Worm (Caenorhabditis elegans) whole organism, young adult: Measurements from ENCODE around the gene B0334.20.

Experiments used
- B0019.2 ChIP-seq: fragments of 200-800 bp; sonication (Bioruptor generic); conservative IDR thresholded peaks from 2 replicates; pipeline ENCODE4 v1.3.6; 2022; ENCODE audit warnings: missing genetic modification reagents, missing genetic modification characterization, missing compliant biosample characterization
- F33H1.4 ChIP-seq: fragments of 200-800 bp; sonication (Bioruptor generic); IDR thresholded peaks from 2 replicates; pipeline ENCODE4 v1.3.6; 2022; ENCODE audit warnings: missing genetic modification reagents, missing genetic modification characterization, missing compliant biosample characterization
- F37B4.10 ChIP-seq: fragments of 200-800 bp; sonication (Bioruptor generic); IDR thresholded peaks from 2 replicates; pipeline ENCODE4 v1.3.6; 2022; ENCODE audit warnings: missing genetic modification characterization, missing compliant biosample characterization
- F39B2.1 ChIP-seq: fragments of 200-800 bp; sonication (Bioruptor generic); IDR thresholded peaks from 2 replicates; pipeline ENCODE4 v1.3.6; 2022; ENCODE audit warnings: missing genetic modification reagents, missing genetic modification characterization, missing compliant biosample characterization
- F49E8.2 ChIP-seq: sonication (generic microtip); optimal IDR thresholded peaks from 3 replicates; lab custom pipeline; 2017; ENCODE audit warnings: missing genetic modification characterization, mild to moderate bottlenecking, missing compliant biosample characterization, antibody characterized with exemption, moderate library complexity; ENCODE audit not compliant: insufficient read depth
- T07F8.4 ChIP-seq: sonication (generic microtip); optimal IDR thresholded peaks from 2 replicates; lab custom pipeline; 2016; ENCODE audit warnings: mild to moderate bottlenecking, missing genetic modification characterization, moderate library complexity, missing compliant biosample characterization
- Y53G8AR.9 ChIP-seq: fragments of 200-800 bp; sonication (Bioruptor generic); conservative IDR thresholded peaks from 2 replicates; pipeline ENCODE4 v1.3.6; 2022; ENCODE audit warnings: missing genetic modification reagents, missing genetic modification characterization, missing compliant biosample characterization
- Y67H2A.10 ChIP-seq: fragments of 200-800 bp; sonication (Bioruptor generic); conservative IDR thresholded peaks from 2 replicates; pipeline ENCODE4 v1.3.6; 2022; ENCODE audit warnings: missing genetic modification reagents, missing genetic modification characterization, missing compliant biosample characterization
- aptf-3 ChIP-seq: fragments of 200-800 bp; sonication (Bioruptor generic); IDR thresholded peaks from 2 replicates; pipeline ENCODE4 v1.3.6; 2022; ENCODE audit warnings: missing genetic modification characterization, missing compliant biosample characterization
- atf-7 ChIP-seq: sonication (generic microtip); optimal IDR thresholded peaks from 2 replicates; lab custom pipeline; 2017; ENCODE audit warnings: mild to moderate bottlenecking, missing genetic modification characterization, missing compliant biosample characterization
- attf-5 ChIP-seq: fragments of 200-800 bp; sonication (Bioruptor generic); optimal IDR thresholded peaks from 2 replicates; lab custom pipeline; 2018; ENCODE audit warnings: mild to moderate bottlenecking, missing genetic modification characterization, missing compliant biosample characterization
- bed-2 ChIP-seq: fragments of 200-800 bp; sonication (Bioruptor generic); IDR thresholded peaks from 2 replicates; pipeline ENCODE4 v1.3.6; 2022; ENCODE audit warnings: missing genetic modification reagents, missing genetic modification characterization, missing compliant biosample characterization
- ccch-3 ChIP-seq: fragments of 200-800 bp; sonication (Bioruptor generic); optimal IDR thresholded peaks from 2 replicates; lab custom pipeline; 2018; ENCODE audit warnings: mild to moderate bottlenecking, missing genetic modification characterization, missing compliant biosample characterization
- cebp-1 ChIP-seq, 2 experiments: fragments of 200-800 bp in 1 of 2; sonication (Bioruptor generic) in 1 of 2; sonication (generic microtip) in 1 of 2; IDR thresholded peaks in 1 of 2; optimal IDR thresholded peaks in 1 of 2; 2 replicates each; pipeline versions ENCODE4 v1.3.6 to Lab custom; 2017 to 2022; ENCODE audit warnings: missing compliant biosample characterization in 2 of 2, missing genetic modification characterization in 2 of 2, mild to moderate bottlenecking in 1 of 2, missing genetic modification reagents in 1 of 2, moderate library complexity in 1 of 2
- ceh-100 ChIP-seq: fragments of 200-800 bp; sonication (Bioruptor generic); IDR thresholded peaks from 2 replicates; pipeline ENCODE4 v1.3.6; 2022; ENCODE audit warnings: missing genetic modification reagents, missing genetic modification characterization, missing compliant biosample characterization
- ceh-40 ChIP-seq: fragments of 200-800 bp; sonication (Bioruptor generic); IDR thresholded peaks from 2 replicates; pipeline ENCODE4 v1.3.6; 2022; ENCODE audit warnings: missing genetic modification characterization, missing compliant biosample characterization
- ceh-91 ChIP-seq: fragments of 200-800 bp; sonication (Bioruptor generic); IDR thresholded peaks from 2 replicates; pipeline ENCODE4 v1.3.6; 2022; ENCODE audit warnings: missing genetic modification reagents, missing genetic modification characterization, missing compliant biosample characterization
- dox-1 ChIP-seq: fragments of 200-800 bp; sonication (Bioruptor generic); IDR thresholded peaks from 2 replicates; pipeline ENCODE4 v1.3.6; 2022; ENCODE audit warnings: missing genetic modification reagents, missing genetic modification characterization, missing compliant biosample characterization
- efl-1 ChIP-seq: fragments of 150-350 bp; optimal IDR thresholded peaks from 2 replicates; lab custom pipeline; 2014; ENCODE audit warnings: missing biosample characterization, missing genetic modification reagents, missing genetic modification characterization
- egl-18 ChIP-seq: fragments of 200-800 bp; sonication (Bioruptor generic); IDR thresholded peaks from 2 replicates; pipeline ENCODE4 v1.3.6; 2022; ENCODE audit warnings: missing genetic modification reagents, missing genetic modification characterization, missing compliant biosample characterization
- egrh-3 ChIP-seq: fragments of 200-800 bp; sonication (Bioruptor generic); IDR thresholded peaks from 2 replicates; pipeline ENCODE4 v1.3.6; 2022; ENCODE audit warnings: missing genetic modification reagents, missing genetic modification characterization, missing compliant biosample characterization
- ekl-4 ChIP-seq: fragments of 200-800 bp; sonication (Bioruptor generic); IDR thresholded peaks from 2 replicates; pipeline ENCODE4 v1.3.6; 2022; ENCODE audit warnings: missing genetic modification reagents, missing genetic modification characterization, missing compliant biosample characterization
- gei-17 ChIP-seq: fragments of 200-800 bp; sonication (Bioruptor generic); optimal IDR thresholded peaks from 2 replicates; lab custom pipeline; 2018; ENCODE audit warnings: mild to moderate bottlenecking, missing genetic modification characterization, missing compliant biosample characterization
- hmg-1.2 ChIP-seq: fragments of 200-800 bp; sonication (Bioruptor generic); IDR thresholded peaks from 2 replicates; pipeline ENCODE4 v1.3.6; 2022; ENCODE audit warnings: missing genetic modification reagents, missing genetic modification characterization, missing compliant biosample characterization
- hmg-20 ChIP-seq: fragments of 200-800 bp; sonication (Bioruptor generic); IDR thresholded peaks from 2 replicates; pipeline ENCODE4 v1.3.6; 2022; ENCODE audit warnings: missing genetic modification reagents, missing genetic modification characterization, missing compliant biosample characterization
- hsf-1 ChIP-seq: fragments of 200-800 bp; sonication (Bioruptor generic); IDR thresholded peaks from 2 replicates; pipeline ENCODE4 v1.3.6; 2022; ENCODE audit warnings: missing genetic modification reagents, missing genetic modification characterization, missing compliant biosample characterization
- let-526 ChIP-seq: fragments of 200-800 bp; sonication (Bioruptor generic); IDR thresholded peaks from 2 replicates; pipeline ENCODE4 v1.3.6; 2022; ENCODE audit warnings: missing genetic modification reagents, missing genetic modification characterization, missing compliant biosample characterization
- let-607 ChIP-seq, 2 experiments: fragments of 200-800 bp in 1 of 2; sonication (Bioruptor generic) in 1 of 2; sonication (generic microtip) in 1 of 2; optimal IDR thresholded peaks; 2 replicates each; lab custom pipeline; 2016 to 2018; ENCODE audit warnings: mild to moderate bottlenecking in 2 of 2, missing compliant biosample characterization in 2 of 2, missing genetic modification characterization in 2 of 2, moderate library complexity in 2 of 2, missing genotype in 1 of 2
- lin-26 ChIP-seq: fragments of 200-800 bp; sonication (Bioruptor generic); IDR thresholded peaks from 2 replicates; pipeline ENCODE4 v1.3.6; 2022; ENCODE audit warnings: missing genetic modification reagents, missing genetic modification characterization, missing compliant biosample characterization
- lin-35 ChIP-seq, 3 experiments: fragments of 150-350 bp in 2 of 3; sonication (generic microtip) in 1 of 3; optimal IDR thresholded peaks; 2 replicates each; lab custom pipeline; 2014 to 2018; ENCODE audit warnings: missing biosample characterization in 3 of 3, missing genetic modification characterization in 3 of 3, missing genetic modification reagents in 3 of 3
- lin-40 ChIP-seq: sonication (generic microtip); optimal IDR thresholded peaks from 2 replicates; lab custom pipeline; 2016; ENCODE audit warnings: missing genetic modification characterization, mild to moderate bottlenecking, missing compliant biosample characterization, missing genotype, missing genetic modification reagents
- lir-1 ChIP-seq: fragments of 200-800 bp; sonication (Bioruptor generic); conservative IDR thresholded peaks from 2 replicates; pipeline ENCODE4 v1.3.6; 2022; ENCODE audit warnings: missing genetic modification reagents, missing genetic modification characterization, missing compliant biosample characterization
- madf-10 ChIP-seq: sonication (generic microtip); optimal IDR thresholded peaks from 2 replicates; lab custom pipeline; 2016; ENCODE audit warnings: mild to moderate bottlenecking, missing genetic modification characterization, missing compliant biosample characterization
- madf-6 ChIP-seq: fragments of 200-800 bp; sonication (Bioruptor generic); IDR thresholded peaks from 2 replicates; pipeline ENCODE4 v1.3.6; 2022; ENCODE audit warnings: missing genetic modification reagents, missing genetic modification characterization, missing compliant biosample characterization
- madf-8 ChIP-seq: fragments of 200-800 bp; sonication (Bioruptor generic); conservative IDR thresholded peaks from 2 replicates; pipeline ENCODE4 v1.3.6; 2022; ENCODE audit warnings: missing genetic modification reagents, missing genetic modification characterization, missing compliant biosample characterization
- mcd-1 ChIP-seq: fragments of 200-800 bp; sonication (Bioruptor generic); IDR thresholded peaks from 2 replicates; pipeline ENCODE4 v1.3.6; 2022; ENCODE audit warnings: missing genetic modification reagents, missing genetic modification characterization, missing compliant biosample characterization
- mel-28 ChIP-seq: sonication (generic microtip); optimal IDR thresholded peaks from 2 replicates; lab custom pipeline; 2016; ENCODE audit warnings: borderline replicate concordance, mild to moderate bottlenecking, missing genetic modification characterization, missing compliant biosample characterization
- nfyb-1 ChIP-seq: fragments of 200-800 bp; sonication (Bioruptor generic); IDR thresholded peaks from 2 replicates; pipeline ENCODE4 v1.3.6; 2022; ENCODE audit warnings: missing genetic modification reagents, missing genetic modification characterization, missing compliant biosample characterization
- nhr-80 ChIP-seq: sonication (generic microtip); optimal IDR thresholded peaks from 2 replicates; lab custom pipeline; 2016; ENCODE audit warnings: missing genetic modification characterization, missing compliant biosample characterization
- nhr-90 ChIP-seq: sonication (generic microtip); optimal IDR thresholded peaks from 2 replicates; lab custom pipeline; 2016; ENCODE audit warnings: missing genotype, mild to moderate bottlenecking, missing genetic modification characterization, missing compliant biosample characterization
- rcor-1 ChIP-seq: fragments of 200-800 bp; sonication (Bioruptor generic); IDR thresholded peaks from 2 replicates; pipeline ENCODE4 v1.3.6; 2022; ENCODE audit warnings: missing genetic modification reagents, missing genetic modification characterization, missing compliant biosample characterization
- tbp1 ChIP-seq: fragments of 200-800 bp; sonication (Bioruptor generic); optimal IDR thresholded peaks from 2 replicates; lab custom pipeline; 2018; ENCODE audit warnings: mild to moderate bottlenecking, missing genetic modification characterization, missing compliant biosample characterization
- unc-130 ChIP-seq: sonication (generic microtip); optimal IDR thresholded peaks from 2 replicates; lab custom pipeline; 2016; ENCODE audit warnings: missing genetic modification reagents, missing genetic modification characterization, missing compliant biosample characterization
- zim-3 ChIP-seq: sonication (generic microtip); optimal IDR thresholded peaks from 2 replicates; lab custom pipeline; 2017; ENCODE audit warnings: mild to moderate bottlenecking, missing genetic modification characterization, moderate library complexity, missing compliant biosample characterization
- ztf-25 ChIP-seq: fragments of 200-800 bp; sonication (Bioruptor generic); IDR thresholded peaks from 2 replicates; pipeline ENCODE4 v1.3.6; 2022; ENCODE audit warnings: missing genetic modification reagents, missing genetic modification characterization, missing compliant biosample characterization
- ztf-26 ChIP-seq: sonication (generic microtip); optimal IDR thresholded peaks from 2 replicates; lab custom pipeline; 2017; ENCODE audit warnings: missing genetic modification characterization, missing compliant biosample characterization
- ztf-6 ChIP-seq: fragments of 200-800 bp; sonication (Bioruptor generic); IDR thresholded peaks from 2 replicates; pipeline ENCODE4 v1.3.6; 2022; ENCODE audit warnings: missing genetic modification reagents, missing genetic modification characterization, missing compliant biosample characterization

B0334.20 gene

ce11 chrII:11534429-11535099 lies 34.3 kb upstream of the B0334.20 start, which contains the start of gene Y62F5A.12 (continued):
- TF ChIP-seq gei-17 (GFP tag; lab: Kevin White, UChicago) (peak; percentile 1), hmg-1.2 (GFP tag; lab: Robert Waterston, UW) (peak; percentile 81), tbp1 (GFP tag; lab: Kevin White, UChicago) (peak; percentile 71), rcor-1 (GFP tag; lab: Robert Waterston, UW) (peak; percentile 94), madf-10 (tag; lab: Kevin White, UChicago) (peak; percentile 90), egl-18 (peak; percentile 86), zim-3 (peak; percentile 66), unc-130 (GFP tag; lab: Kevin White, UChicago) (peak; percentile 88), ztf-6 (GFP tag; lab: Robert Waterston, UW) (peak; percentile 98), cebp-1 (GFP tag; IDR thresholded peaks at IDR 0.05; lab: Robert Waterston, UW) (peak; percentile 89), cebp-1 (tag; optimal IDR thresholded peaks at IDR 0.05; lab: Kevin White, UChicago) (peak; percentile 83), ekl-4 (GFP tag; lab: Robert Waterston, UW) (peak; percentile 94), attf-5 (GFP tag; lab: Kevin White, UChicago) (peak; percentile 94), let-607 (tag; optimal IDR thresholded peaks at IDR 0.05; lab: Kevin White, UChicago) (peak in 1 of 2 experiments; percentile 58), ceh-100 (GFP tag; lab: Robert Waterston, UW) (peak; percentile 99), ztf-26 (tag; lab: Kevin White, UChicago) (peak; percentile 68), aptf-3 (GFP tag; lab: Robert Waterston, UW) (peak; percentile 75; the same call in 1 of the 2 replicates), atf-7 (peak; percentile 38), Y53G8AR.9 (GFP tag; lab: Robert Waterston, UW) (peak; percentile 93), hsf-1 (GFP tag; lab: Robert Waterston, UW) (peak; percentile 91), lin-35 (GFP tag; optimal IDR thresholded peaks at IDR 0.05; lab: Kevin White, UChicago) (peak in 1 of 3 experiments; percentile 84), F37B4.10 (GFP tag; lab: Robert Waterston, UW) (peak; percentile 95), lin-40 (peak; percentile 83), Y67H2A.10 (GFP tag; lab: Robert Waterston, UW) (peak; percentile 93), mcd-1 (GFP tag; lab: Robert Waterston, UW) (peak; percentile 99), F49E8.2 (tag; lab: Kevin White, UChicago) (peak; percentile 55), egrh-3 (GFP tag; lab: Robert Waterston, UW) (peak; percentile 91), B0019.2 (GFP tag; lab: Robert Waterston, UW) (peak; percentile 86), ccch-3 (GFP tag; lab: Kevin White, UChicago) (peak; percentile 31), efl-1 (GFP tag; lab: Kevin White, UChicago) (peak; percentile 52), nhr-90 (peak; percentile 14), nhr-80 (peak; percentile 61), mel-28 (tag; lab: Kevin White, UChicago) (peak; percentile 43), nfyb-1 (peak; percentile 94), dox-1 (GFP tag; lab: Robert Waterston, UW) (peak; percentile 98), F33H1.4 (GFP tag; lab: Robert Waterston, UW) (peak; percentile 80), madf-8 (GFP tag; lab: Robert Waterston, UW) (peak; percentile 96), ztf-25 (peak; percentile 99), ceh-40 (peak; percentile 89), madf-6 (peak; percentile 96), hmg-20 (GFP tag; lab: Robert Waterston, UW) (peak; percentile 74), F39B2.1 (GFP tag; lab: Robert Waterston, UW) (peak; percentile 34; the same call in 1 of the 2 replicates), lin-26 (GFP tag; lab: Robert Waterston, UW) (peak; percentile 90), ceh-91 (peak; percentile 97), bed-2 (GFP tag; lab: Robert Waterston, UW) (peak; percentile 98), let-526 (peak; percentile 99), T07F8.4 (tag; lab: Kevin White, UChicago) (peak; percentile 86), lir-1 (GFP tag; lab: Robert Waterston, UW) (peak; percentile 92)
